Worm (Caenorhabditis elegans): ENCODE data around the gene F32D8.14.

The F32D8.14 gene

DNA sequence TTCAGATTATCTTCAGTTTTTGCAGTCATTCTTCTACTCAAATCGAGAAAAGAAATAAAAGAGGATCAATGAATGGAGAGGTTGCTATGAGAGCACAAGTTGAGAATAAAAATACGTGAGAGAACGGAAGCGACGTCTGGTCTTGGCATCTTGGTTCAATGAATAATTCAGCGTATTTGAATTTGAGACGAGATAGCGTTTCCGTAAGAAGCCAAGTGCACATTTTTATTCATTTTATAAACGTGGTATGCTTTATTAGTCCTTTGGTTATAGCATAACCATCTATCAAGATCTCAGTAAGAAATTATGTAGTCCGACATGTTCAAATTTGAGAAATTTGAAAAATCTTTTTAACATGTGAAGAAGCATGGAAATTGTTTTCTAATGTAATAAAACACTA lies 23.8 kb upstream of the F32D8.14 start, which contains the start of gene F58B4.2:
F58B4.2 (minus strand) TSS at position 101 of the 400 bp plus-strand sequence.
- TF ChIP-seq hnd-1 (tag; optimal IDR thresholded peaks at IDR 0.05): no peak
- TF ChIP-seq tra-4 (tag; optimal IDR thresholded peaks at IDR 0.05): no peak
- no peak for TF ChIP-seq tbx-37 (GFP tag; conservative IDR thresholded peaks at IDR 0.05)
- no peak for TF ChIP-seq B0310.2 (tag; optimal IDR thresholded peaks at IDR 0.05)
- TF ChIP-seq scrt-1 (GFP tag; IDR thresholded peaks at IDR 0.05): no peak
- no peak for TF ChIP-seq aly-1 (tag; optimal IDR thresholded peaks at IDR 0.05)

DNA sequence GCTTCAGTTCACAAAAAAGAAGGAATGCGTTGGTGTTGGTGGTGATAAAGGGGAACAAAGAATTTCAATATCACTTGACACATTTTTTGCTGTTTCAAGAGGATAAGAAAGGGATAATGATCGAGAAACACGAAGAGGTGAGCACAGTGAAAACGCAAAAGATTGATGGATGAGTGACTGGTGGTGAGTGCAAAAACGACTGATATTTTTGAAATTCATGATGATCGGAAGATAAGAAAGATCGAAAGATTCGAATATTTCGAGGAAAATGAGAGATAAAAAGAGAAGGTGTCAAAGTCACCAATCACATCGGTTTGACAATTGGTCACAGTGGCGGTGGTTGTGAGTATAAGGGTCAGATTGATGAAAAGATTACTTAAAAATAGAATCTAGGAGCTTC lies 21.3 kb upstream of the F32D8.14 start:
- TF ChIP-seq scrt-1 (GFP tag; IDR thresholded peaks at IDR 0.05) (no peak), sea-1 (GFP tag; conservative IDR thresholded peaks at IDR 0.05) (no peak), tra-4 (tag; optimal IDR thresholded peaks at IDR 0.05) (no peak), ceh-36 (tag; optimal IDR thresholded peaks at IDR 0.05) (no peak), hmg-4 (GFP tag; optimal IDR thresholded peaks at IDR 0.05) (no peak), F13C5.2 (tag; optimal IDR thresholded peaks at IDR 0.05) (no peak), ets-7 (tag; optimal IDR thresholded peaks at IDR 0.05) (no peak), tbx-11 (GFP tag; IDR thresholded peaks at IDR 0.05) (no peak), ceh-13 (GFP tag; optimal IDR thresholded peaks at IDR 0.05) (no peak), hnd-1 (tag; optimal IDR thresholded peaks at IDR 0.05) (no peak), B0310.2 (tag; optimal IDR thresholded peaks at IDR 0.05) (no peak), pes-1 (GFP tag; IDR thresholded peaks at IDR 0.05) (no peak), aly-1 (tag; optimal IDR thresholded peaks at IDR 0.05) (no peak), ama-1 (optimal IDR thresholded peaks at IDR 0.05) (no peak), tbx-37 (GFP tag; conservative IDR thresholded peaks at IDR 0.05) (no peak), flt-1 (GFP tag; IDR thresholded peaks at IDR 0.05) (no peak), hmbx-1 (tag; optimal IDR thresholded peaks at IDR 0.05) (no peak)

DNA sequence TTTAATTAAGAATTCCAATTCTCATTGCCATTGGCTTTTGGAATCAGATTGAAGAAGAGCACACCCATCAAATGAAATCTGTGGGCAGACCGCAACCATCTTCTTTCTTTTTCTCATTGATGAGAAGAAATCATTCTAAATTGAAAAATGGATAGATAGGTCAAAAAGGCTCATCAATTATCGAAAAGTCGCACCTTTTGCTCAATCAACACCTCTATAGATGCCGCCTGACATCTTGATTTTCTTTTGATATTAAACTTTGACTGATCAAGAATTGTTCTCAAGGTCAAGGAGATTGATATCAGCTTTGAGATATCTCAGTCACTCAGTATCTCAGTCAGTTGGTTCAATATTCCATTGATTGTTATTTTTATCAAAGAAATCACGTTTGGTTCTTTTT lies 15.4 kb upstream of the F32D8.14 start:
- no peak for TF ChIP-seq scrt-1 (GFP tag; IDR thresholded peaks at IDR 0.05)
- no peak for TF ChIP-seq B0310.2 (tag; optimal IDR thresholded peaks at IDR 0.05)
- TF ChIP-seq hnd-1 (tag; optimal IDR thresholded peaks at IDR 0.05): no peak
- no peak for TF ChIP-seq hmbx-1 (tag; optimal IDR thresholded peaks at IDR 0.05)

DNA sequence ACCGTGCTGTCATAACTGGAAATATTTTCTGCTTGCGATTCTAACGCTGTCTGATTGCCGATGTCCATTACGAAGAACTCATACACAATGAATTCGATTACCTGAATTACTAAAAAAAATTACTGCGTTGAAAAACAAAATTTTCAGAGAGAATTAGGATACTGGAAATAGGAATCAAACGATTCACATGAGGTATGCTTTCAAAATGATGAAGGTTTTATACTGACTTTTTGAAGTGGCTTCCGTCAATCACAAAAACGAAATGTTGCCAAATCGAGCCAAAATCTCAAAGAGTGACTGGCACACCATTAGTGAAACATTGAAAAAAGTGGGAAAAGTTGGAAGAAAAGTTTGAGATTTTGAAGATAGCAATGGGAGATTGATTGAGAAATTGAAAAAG lies 14.5 kb upstream of the F32D8.14 start, which contains the start of gene zzz-1:
zzz-1 (minus strand) TSS at position 101 of the 400 bp plus-strand sequence.
- TF ChIP-seq F13C5.2 (tag; optimal IDR thresholded peaks at IDR 0.05) (no peak), tbx-11 (GFP tag; IDR thresholded peaks at IDR 0.05) (no peak), ets-7 (tag; optimal IDR thresholded peaks at IDR 0.05) (no peak), aly-1 (tag; optimal IDR thresholded peaks at IDR 0.05) (no peak), scrt-1 (GFP tag; IDR thresholded peaks at IDR 0.05) (no peak), ceh-36 (tag; optimal IDR thresholded peaks at IDR 0.05) (no peak), hnd-1 (tag; optimal IDR thresholded peaks at IDR 0.05) (no peak), hmbx-1 (tag; optimal IDR thresholded peaks at IDR 0.05) (no peak), flt-1 (GFP tag; IDR thresholded peaks at IDR 0.05) (no peak), ceh-13 (GFP tag; optimal IDR thresholded peaks at IDR 0.05) (no peak), sea-1 (GFP tag; conservative IDR thresholded peaks at IDR 0.05) (no peak), pes-1 (GFP tag; IDR thresholded peaks at IDR 0.05) (no peak), tra-4 (tag; optimal IDR thresholded peaks at IDR 0.05) (no peak), hmg-4 (GFP tag; optimal IDR thresholded peaks at IDR 0.05) (no peak), tbx-37 (GFP tag; conservative IDR thresholded peaks at IDR 0.05) (no peak), ama-1 (optimal IDR thresholded peaks at IDR 0.05) (no peak), B0310.2 (tag; optimal IDR thresholded peaks at IDR 0.05) (no peak)

DNA sequence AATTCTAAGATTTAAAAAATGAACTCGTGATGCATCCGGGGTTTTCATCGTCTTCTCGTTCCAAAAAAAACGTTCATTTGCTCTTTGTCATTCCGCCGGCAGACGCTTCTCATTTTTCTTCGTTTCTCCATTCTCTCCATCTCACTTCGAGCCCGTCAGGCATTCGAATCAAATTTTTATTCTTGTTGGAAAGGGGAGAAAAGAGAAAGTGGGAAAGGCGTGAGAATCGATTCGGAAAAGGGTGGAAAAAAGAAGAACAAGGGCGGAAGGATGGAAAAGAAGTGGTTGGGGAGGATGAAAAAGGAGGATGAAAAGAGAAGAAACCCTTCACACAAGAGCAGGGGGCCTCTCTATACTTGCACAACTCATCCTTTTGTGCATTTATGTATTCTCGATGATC lies 10.2 kb upstream of the F32D8.14 start:
- TF ChIP-seq aly-1 (tag; optimal IDR thresholded peaks at IDR 0.05): no peak
- no peak for TF ChIP-seq ceh-13 (GFP tag; optimal IDR thresholded peaks at IDR 0.05)
- TF ChIP-seq hmg-4 (GFP tag; optimal IDR thresholded peaks at IDR 0.05): no peak
- no peak for TF ChIP-seq B0310.2 (tag; optimal IDR thresholded peaks at IDR 0.05)
- TF ChIP-seq ets-7 (tag; optimal IDR thresholded peaks at IDR 0.05): no peak
- TF ChIP-seq hmbx-1 (tag; optimal IDR thresholded peaks at IDR 0.05): no peak
- TF ChIP-seq sea-1 (GFP tag; conservative IDR thresholded peaks at IDR 0.05): no peak
- TF ChIP-seq scrt-1 (GFP tag; IDR thresholded peaks at IDR 0.05): no peak

DNA sequence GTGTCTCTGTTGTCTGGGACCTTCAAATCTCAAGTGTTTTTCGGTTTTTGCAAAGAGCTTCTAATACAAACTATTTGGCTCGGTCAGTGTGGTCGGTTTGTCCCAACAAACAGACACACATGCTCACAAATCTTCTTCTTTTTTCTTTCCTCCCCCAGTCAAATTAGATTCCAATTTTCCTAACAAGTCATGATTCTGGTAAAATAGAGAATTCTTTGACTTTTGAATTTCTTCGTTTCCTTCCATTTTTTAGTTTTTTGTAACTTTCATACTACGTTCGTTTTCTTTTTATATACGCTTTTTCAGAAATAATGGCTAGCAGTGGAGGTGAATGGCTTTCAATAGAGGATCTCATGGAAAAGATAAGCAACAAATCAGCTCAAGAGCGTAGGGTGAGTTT lies 9.2 kb upstream of the F32D8.14 start, which contains the start of gene F32D8.15:
F32D8.15 (plus strand) TSS at position 301 of the 400 bp plus-strand sequence.
- TF ChIP-seq ets-7 (tag; optimal IDR thresholded peaks at IDR 0.05) (no peak), tbx-37 (GFP tag; conservative IDR thresholded peaks at IDR 0.05) (no peak), aly-1 (tag; optimal IDR thresholded peaks at IDR 0.05) (no peak), scrt-1 (GFP tag; IDR thresholded peaks at IDR 0.05) (no peak), hmg-4 (GFP tag; optimal IDR thresholded peaks at IDR 0.05) (no peak), tra-4 (tag; optimal IDR thresholded peaks at IDR 0.05) (no peak), sea-1 (GFP tag; conservative IDR thresholded peaks at IDR 0.05) (no peak), F13C5.2 (tag; optimal IDR thresholded peaks at IDR 0.05) (no peak), B0310.2 (tag; optimal IDR thresholded peaks at IDR 0.05) (no peak), tbx-11 (GFP tag; IDR thresholded peaks at IDR 0.05) (no peak), pes-1 (GFP tag; IDR thresholded peaks at IDR 0.05) (no peak), hnd-1 (tag; optimal IDR thresholded peaks at IDR 0.05) (no peak), ceh-36 (tag; optimal IDR thresholded peaks at IDR 0.05) (no peak), hmbx-1 (tag; optimal IDR thresholded peaks at IDR 0.05) (no peak), ceh-13 (GFP tag; optimal IDR thresholded peaks at IDR 0.05) (no peak), ama-1 (optimal IDR thresholded peaks at IDR 0.05) (no peak), flt-1 (GFP tag; IDR thresholded peaks at IDR 0.05) (no peak)

DNA sequence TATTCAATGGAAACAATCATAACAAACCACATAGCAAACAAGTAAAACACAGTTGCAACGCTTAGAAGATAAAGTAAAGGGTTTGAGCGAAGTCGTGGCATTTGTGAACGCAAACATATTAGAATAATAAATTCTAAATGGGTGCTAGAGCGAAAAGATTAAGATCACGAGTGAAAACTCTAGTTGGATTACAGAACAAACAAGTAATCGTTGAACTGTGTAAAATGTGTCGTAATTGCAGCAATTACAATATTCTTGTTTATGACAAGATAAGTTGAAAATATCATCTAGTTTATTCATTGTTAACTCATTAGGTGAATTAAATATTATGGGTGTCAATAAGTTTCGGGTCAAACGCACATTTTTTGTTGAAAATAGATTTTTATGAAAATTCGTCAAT lies 8.1 kb upstream of the F32D8.14 start, which contains the start of gene F32D8.8:
F32D8.8 (minus strand) TSS at position 101 of the 400 bp plus-strand sequence.
- TF ChIP-seq scrt-1 (GFP tag; IDR thresholded peaks at IDR 0.05): no peak
- no peak for TF ChIP-seq tbx-37 (GFP tag; conservative IDR thresholded peaks at IDR 0.05)
- TF ChIP-seq hmbx-1 (tag; optimal IDR thresholded peaks at IDR 0.05): no peak
- no peak for TF ChIP-seq hnd-1 (tag; optimal IDR thresholded peaks at IDR 0.05)
- TF ChIP-seq tbx-11 (GFP tag; IDR thresholded peaks at IDR 0.05): no peak
- no peak for TF ChIP-seq sea-1 (GFP tag; conservative IDR thresholded peaks at IDR 0.05)
- TF ChIP-seq flt-1 (GFP tag; IDR thresholded peaks at IDR 0.05): no peak
- TF ChIP-seq ceh-36 (tag; optimal IDR thresholded peaks at IDR 0.05): no peak
- TF ChIP-seq aly-1 (tag; optimal IDR thresholded peaks at IDR 0.05): no peak
- no peak for TF ChIP-seq ets-7 (tag; optimal IDR thresholded peaks at IDR 0.05)
